Fruit fly (Drosophila melanogaster) whole organism, embryonic: ENCODE results near the gene smid.

Source experiments
- BtbVII ChIP-seq: fragments of 200-800 bp; sonication (Bioruptor generic); optimal IDR thresholded peaks from 3 replicates; lab custom pipeline; 2017; ENCODE audit warnings: missing biosample characterization, mild to moderate bottlenecking, missing genetic modification characterization
- CG10209 ChIP-seq: fragments of 200-800 bp; sonication (Bioruptor generic); optimal IDR thresholded peaks from 3 replicates; lab custom pipeline; 2017; ENCODE audit warnings: missing biosample characterization, mild to moderate bottlenecking, missing genetic modification characterization, missing genetic modification reagents
- CG10462 ChIP-seq: fragments of 200-800 bp; sonication (Bioruptor generic); optimal IDR thresholded peaks from 2 replicates; lab custom pipeline; 2016; ENCODE audit warnings: missing biosample characterization, missing genetic modification characterization
- CG11093 ChIP-seq: fragments of 200-800 bp; sonication (Bioruptor generic); IDR thresholded peaks from 3 replicates; pipeline ENCODE4 v1.3.6; 2022; ENCODE audit warnings: missing biosample characterization, missing genetic modification characterization
- CG12104 ChIP-seq: fragments of 200-800 bp; sonication (Bioruptor generic); optimal IDR thresholded peaks from 3 replicates; lab custom pipeline; 2016; ENCODE audit warnings: missing biosample characterization, missing genetic modification characterization
- CG12219 ChIP-seq: fragments of 200-800 bp; sonication (Bioruptor generic); optimal IDR thresholded peaks from 3 replicates; lab custom pipeline; 2018; ENCODE audit warnings: missing biosample characterization, mild to moderate bottlenecking, missing genetic modification characterization
- CG13624 ChIP-seq: fragments of 200-800 bp; sonication (Bioruptor generic); optimal IDR thresholded peaks from 2 replicates; lab custom pipeline; 2016; ENCODE audit warnings: missing biosample characterization, missing genetic modification characterization
- CG14441 ChIP-seq: fragments of 200-800 bp; sonication (Bioruptor generic); IDR thresholded peaks from 2 replicates; pipeline ENCODE4 v1.3.6; 2022; ENCODE audit warnings: missing biosample characterization, missing genetic modification characterization
- CG15269 ChIP-seq: fragments of 200-800 bp; sonication (Bioruptor generic); optimal IDR thresholded peaks from 2 replicates; lab custom pipeline; 2018; ENCODE audit warnings: missing biosample characterization, mild to moderate bottlenecking, missing genetic modification characterization, moderate library complexity
- CG1529 ChIP-seq: fragments of 200-800 bp; sonication (Bioruptor generic); optimal IDR thresholded peaks from 3 replicates; lab custom pipeline; 2018; ENCODE audit warnings: missing biosample characterization, missing genetic modification characterization
- CG15601 ChIP-seq: fragments of 200-800 bp; sonication (Bioruptor generic); optimal IDR thresholded peaks from 3 replicates; lab custom pipeline; 2019; ENCODE audit warnings: missing biosample characterization, mild to moderate bottlenecking, missing genetic modification characterization, moderate library complexity
- CG15696 ChIP-seq: fragments of 200-800 bp; sonication (Bioruptor generic); optimal IDR thresholded peaks from 2 replicates; lab custom pipeline; 2019; ENCODE audit warnings: missing biosample characterization, mild to moderate bottlenecking, missing genetic modification characterization, moderate library complexity
- CG1603 ChIP-seq: fragments of 200-800 bp; sonication (Bioruptor generic); optimal IDR thresholded peaks from 2 replicates; lab custom pipeline; 2019; ENCODE audit warnings: missing biosample characterization, mild to moderate bottlenecking, missing genetic modification characterization, moderate library complexity
- CG18262 ChIP-seq: fragments of 200-800 bp; optimal IDR thresholded peaks from 3 replicates; lab custom pipeline; 2019; ENCODE audit warnings: missing biosample characterization, mild to moderate bottlenecking, missing genetic modification characterization, moderate library complexity
- CG18764 ChIP-seq: fragments of 200-800 bp; sonication (Bioruptor generic); optimal IDR thresholded peaks from 3 replicates; lab custom pipeline; 2016; ENCODE audit warnings: missing biosample characterization, missing genetic modification characterization
- CG2202 ChIP-seq: fragments of 200-800 bp; sonication (Bioruptor generic); optimal IDR thresholded peaks from 2 replicates; lab custom pipeline; 2018; ENCODE audit warnings: missing biosample characterization, mild to moderate bottlenecking, missing genetic modification characterization
- CG30403 ChIP-seq: fragments of 200-800 bp; sonication (Bioruptor generic); optimal IDR thresholded peaks from 3 replicates; lab custom pipeline; 2016; ENCODE audit warnings: missing biosample characterization, missing genetic modification characterization
- CG3995 ChIP-seq: fragments of 200-800 bp; sonication (Bioruptor generic); optimal IDR thresholded peaks from 3 replicates; lab custom pipeline; 2016; ENCODE audit warnings: missing biosample characterization, missing genetic modification characterization
- CG43689 ChIP-seq: fragments of 200-800 bp; sonication (Bioruptor generic); IDR thresholded peaks from 2 replicates; pipeline ENCODE4 v1.3.6; 2022; ENCODE audit warnings: missing biosample characterization, missing genetic modification characterization
- CG7271 ChIP-seq: fragments of 200-800 bp; sonication (Bioruptor generic); optimal IDR thresholded peaks from 2 replicates; lab custom pipeline; 2018; ENCODE audit warnings: missing biosample characterization, mild to moderate bottlenecking, missing genetic modification characterization, moderate library complexity
- CG8924 ChIP-seq: fragments of 200-800 bp; optimal IDR thresholded peaks from 3 replicates; lab custom pipeline; 2019; ENCODE audit warnings: missing biosample characterization, mild to moderate bottlenecking, missing genetic modification characterization, moderate library complexity
- CG9817 ChIP-seq: fragments of 200-800 bp; sonication (Bioruptor generic); optimal IDR thresholded peaks from 2 replicates; lab custom pipeline; 2018; ENCODE audit warnings: missing biosample characterization, mild to moderate bottlenecking, missing genetic modification characterization, moderate library complexity
- D19B ChIP-seq: fragments of 200-800 bp; sonication (Bioruptor generic); optimal IDR thresholded peaks from 2 replicates; lab custom pipeline; 2017; ENCODE audit warnings: missing biosample characterization, mild to moderate bottlenecking, missing genetic modification characterization
- Dbx ChIP-seq: fragments of 200-800 bp; sonication (Bioruptor generic); IDR thresholded peaks from 3 replicates; pipeline ENCODE4 v1.3.6; 2022; ENCODE audit warnings: missing biosample characterization, missing genetic modification characterization
- Dll ChIP-seq: fragments of 200-800 bp; sonication (Bioruptor generic); IDR thresholded peaks from 4 replicates; pipeline ENCODE4 v1.3.6; 2022; ENCODE audit warnings: missing biosample characterization, missing genetic modification characterization; ENCODE audit not compliant: partially characterized antibody
- GATAe ChIP-seq: fragments of 200-800 bp; sonication (Bioruptor generic); conservative IDR thresholded peaks from 2 replicates; pipeline ENCODE4 v1.3.6; 2022; ENCODE audit warnings: missing biosample characterization, missing genetic modification characterization
- Hr51 ChIP-seq, 2 experiments: fragments of 200-800 bp; sonication (Bioruptor generic); optimal IDR thresholded peaks; 2 replicates in 1 of 2; 3 replicates in 1 of 2; lab custom pipeline; 2016 to 2018; ENCODE audit warnings: missing biosample characterization in 2 of 2, missing genetic modification characterization in 2 of 2, mild to moderate bottlenecking in 1 of 2, moderate library complexity in 1 of 2
- Mad ChIP-seq: fragments of 200-800 bp; sonication (Bioruptor generic); optimal IDR thresholded peaks from 2 replicates; lab custom pipeline; 2016; ENCODE audit warnings: missing biosample characterization, missing genetic modification characterization
- NC2β ChIP-seq: fragments of 200-800 bp; sonication (Bioruptor generic); optimal IDR thresholded peaks from 2 replicates; lab custom pipeline; 2016; ENCODE audit warnings: missing biosample characterization, missing genetic modification characterization
- Neu2 ChIP-seq: fragments of 200-800 bp; sonication (Bioruptor generic); optimal IDR thresholded peaks from 3 replicates; lab custom pipeline; 2016; ENCODE audit warnings: missing biosample characterization, missing genetic modification characterization, borderline replicate concordance
- al ChIP-seq: fragments of 200-800 bp; sonication (Bioruptor generic); IDR thresholded peaks from 2 replicates; pipeline ENCODE4 v1.3.6; 2022; ENCODE audit warnings: missing biosample characterization, missing genetic modification characterization
- bab2 ChIP-seq: fragments of 200-800 bp; sonication (Bioruptor generic); optimal IDR thresholded peaks from 2 replicates; lab custom pipeline; 2016; ENCODE audit warnings: missing biosample characterization, missing genetic modification characterization
- bcd ChIP-seq: fragments of 200-800 bp; sonication (Bioruptor generic); optimal IDR thresholded peaks from 2 replicates; lab custom pipeline; 2017; ENCODE audit warnings: missing biosample characterization, mild to moderate bottlenecking, missing genetic modification characterization
- chm ChIP-seq: fragments of 200-800 bp; sonication (Bioruptor generic); IDR thresholded peaks from 2 replicates; pipeline ENCODE4 v1.3.6; 2022; ENCODE audit warnings: missing biosample characterization, missing genetic modification characterization
- ci ChIP-seq: fragments of 200-800 bp; sonication (Bioruptor generic); IDR thresholded peaks from 3 replicates; pipeline ENCODE4 v1.3.6; 2022; ENCODE audit warnings: missing biosample characterization, missing genetic modification characterization
- cwo ChIP-seq: fragments of 200-800 bp; sonication (Bioruptor generic); optimal IDR thresholded peaks from 3 replicates; lab custom pipeline; 2017; ENCODE audit warnings: missing biosample characterization, missing genetic modification characterization, mild to moderate bottlenecking, moderate library complexity, missing genetic modification reagents
- danr ChIP-seq: fragments of 200-800 bp; sonication (Bioruptor generic); IDR thresholded peaks from 2 replicates; pipeline ENCODE4 v1.3.6; 2022; ENCODE audit warnings: missing biosample characterization, missing genetic modification characterization
- en ChIP-seq: fragments of 200-800 bp; sonication (Bioruptor generic); optimal IDR thresholded peaks from 2 replicates; lab custom pipeline; 2016; ENCODE audit warnings: missing biosample characterization, missing genetic modification characterization
- fd3F ChIP-seq: fragments of 200-800 bp; sonication (Bioruptor generic); optimal IDR thresholded peaks from 2 replicates; lab custom pipeline; 2018; ENCODE audit warnings: missing biosample characterization, mild to moderate bottlenecking, missing genetic modification characterization, moderate library complexity
- gro ChIP-seq: fragments of 200-800 bp; sonication (Bioruptor generic); optimal IDR thresholded peaks from 2 replicates; lab custom pipeline; 2016; ENCODE audit warnings: missing biosample characterization, missing genetic modification characterization
- klu ChIP-seq: fragments of 200-800 bp; sonication (Bioruptor generic); IDR thresholded peaks from 2 replicates; pipeline ENCODE4 v1.3.6; 2022; ENCODE audit warnings: missing biosample characterization, missing genetic modification characterization
- lilli ChIP-seq: fragments of 200-800 bp; sonication (Bioruptor generic); optimal IDR thresholded peaks from 3 replicates; lab custom pipeline; 2016; ENCODE audit warnings: missing biosample characterization, missing genetic modification characterization
- org-1 ChIP-seq: fragments of 200-800 bp; sonication (Bioruptor generic); optimal IDR thresholded peaks from 2 replicates; lab custom pipeline; 2017; ENCODE audit warnings: missing biosample characterization, missing genetic modification characterization
- schlank ChIP-seq: fragments of 200-800 bp; sonication (Bioruptor generic); optimal IDR thresholded peaks from 2 replicates; lab custom pipeline; 2018; ENCODE audit warnings: missing biosample characterization, mild to moderate bottlenecking, missing genetic modification characterization
- sens-2 ChIP-seq: fragments of 200-800 bp; sonication (Bioruptor generic); IDR thresholded peaks from 2 replicates; pipeline ENCODE4 v1.3.6; 2022; ENCODE audit warnings: missing biosample characterization, missing genetic modification characterization
- sima ChIP-seq: fragments of 200-800 bp; sonication (Bioruptor generic); optimal IDR thresholded peaks from 2 replicates; lab custom pipeline; 2016; ENCODE audit warnings: missing biosample characterization, missing genetic modification characterization
- sob ChIP-seq: fragments of 200-800 bp; sonication (Bioruptor generic); IDR thresholded peaks from 2 replicates; pipeline ENCODE4 v1.3.6; 2022; ENCODE audit warnings: missing biosample characterization, missing genetic modification characterization
- tin ChIP-seq: fragments of 200-800 bp; sonication (Bioruptor generic); optimal IDR thresholded peaks from 3 replicates; lab custom pipeline; 2016; ENCODE audit warnings: missing biosample characterization, missing genetic modification characterization
- zen2 ChIP-seq: fragments of 200-800 bp; sonication (Bioruptor generic); IDR thresholded peaks from 3 replicates; pipeline ENCODE4 v1.3.6; 2022; ENCODE audit warnings: missing biosample characterization, missing genetic modification characterization; ENCODE audit not compliant: partially characterized antibody

The smid gene

dm6 chr3L:7381359-7381976 lies at the start of gene smid, which contains the start of gene SMSr (continued):
- peak; percentile 59 for TF ChIP-seq CG15269
- peak; percentile 64 for TF ChIP-seq al (GFP tag; lab: Robert Waterston, UW)
- TF ChIP-seq cwo (GFP tag; lab: Kevin White, UChicago): peak; percentile 26
- TF ChIP-seq bcd (GFP tag; lab: Kevin White, UChicago): peak; percentile 65
- TF ChIP-seq CG12104 (GFP tag; lab: Kevin White, UChicago): no peak
- TF ChIP-seq klu: peak; percentile 69; the same call in 1 of the 2 replicates
- TF ChIP-seq tin (GFP tag; lab: Kevin White, UChicago): peak; percentile 51
- TF ChIP-seq CG10462 (GFP tag; lab: Kevin White, UChicago): no peak
- no peak for TF ChIP-seq gro (GFP tag; lab: Kevin White, UChicago)
- TF ChIP-seq CG10209 (GFP tag; lab: Kevin White, UChicago): peak; percentile 53
- TF ChIP-seq CG18764 (GFP tag; lab: Kevin White, UChicago): peak; percentile 40
- TF ChIP-seq Hr51 (GFP tag; optimal IDR thresholded peaks at IDR 0.05; lab: Kevin White, UChicago): peak; percentile 39 to 63
- peak; percentile 9 for TF ChIP-seq CG7271 (tag; lab: Kevin White, UChicago)
- peak; percentile 52 for TF ChIP-seq sob (GFP tag; lab: Robert Waterston, UW)
- 0 out of 3 replicates have a peak, but pooled peaks have one; percentile 58 for TF ChIP-seq Dbx (GFP tag; lab: Robert Waterston, UW)
- peak; percentile 30 for TF ChIP-seq CG1603 (tag; lab: Kevin White, UChicago)
- peak; percentile 39; the same call in 1 of the 2 replicates for TF ChIP-seq GATAe (GFP tag; lab: Robert Waterston, UW)
- TF ChIP-seq Mad (GFP tag; lab: Kevin White, UChicago): peak; percentile 79
- peak; percentile 3 for TF ChIP-seq fd3F (GFP tag; lab: Kevin White, UChicago)
- TF ChIP-seq CG13624 (GFP tag; lab: Kevin White, UChicago): peak; percentile 43
- no peak for TF ChIP-seq sima (GFP tag; lab: Kevin White, UChicago)
- TF ChIP-seq schlank (tag; lab: Kevin White, UChicago): no peak
- TF ChIP-seq bab2 (GFP tag; lab: Kevin White, UChicago): peak; percentile 42
- TF ChIP-seq CG14441 (GFP tag; lab: Robert Waterston, UW): peak; percentile 44
- peak; percentile 16 for TF ChIP-seq CG12219 (GFP tag; lab: Kevin White, UChicago)
- peak; percentile 6 for TF ChIP-seq D19B (GFP tag; lab: Kevin White, UChicago)
- TF ChIP-seq CG11093 (GFP tag; lab: Robert Waterston, UW): 0 out of 3 replicates have a peak, but pooled peaks have one; percentile 25
- TF ChIP-seq danr (GFP tag; lab: Robert Waterston, UW): peak; percentile 50; the same call in 1 of the 2 replicates
- TF ChIP-seq en (GFP tag; lab: Kevin White, UChicago): no peak
- peak; percentile 53 for TF ChIP-seq NC2β
- peak; percentile 81 for TF ChIP-seq lilli (GFP tag; lab: Kevin White, UChicago)
- TF ChIP-seq CG1529 (GFP tag; lab: Kevin White, UChicago): peak; percentile 57
- peak; percentile 76 for TF ChIP-seq CG3995
- TF ChIP-seq ci: 0 out of 3 replicates have a peak, but pooled peaks have one; percentile 26
- TF ChIP-seq CG8924 (tag; lab: Kevin White, UChicago): peak; percentile 68
- TF ChIP-seq CG15696: peak; percentile 54
- peak; percentile 91 for TF ChIP-seq Dll
- TF ChIP-seq CG2202 (tag; lab: Kevin White, UChicago): no peak
- TF ChIP-seq Neu2 (GFP tag; lab: Kevin White, UChicago): no peak
- peak; percentile 32; the same call in 1 of the 2 replicates for TF ChIP-seq chm (GFP tag; lab: Robert Waterston, UW)
- TF ChIP-seq BtbVII: peak; percentile 36
- TF ChIP-seq CG15601 (tag; lab: Kevin White, UChicago): no peak
- peak; percentile 4 for TF ChIP-seq org-1 (GFP tag; lab: Kevin White, UChicago)
- 0 out of 2 replicates have a peak, but pooled peaks have one; percentile 22 for TF ChIP-seq sens-2 (GFP tag; lab: Robert Waterston, UW)
- TF ChIP-seq CG30403 (GFP tag; lab: Kevin White, UChicago): peak; percentile 79
- peak; percentile 67 for TF ChIP-seq CG18262
- no peak for TF ChIP-seq CG43689
- peak; percentile 53; the same call in 2 of the 3 replicates for TF ChIP-seq zen2 (GFP tag; lab: Robert Waterston, UW)
- peak; percentile 67 for TF ChIP-seq CG9817
